Worm (Caenorhabditis elegans) whole organism, L4 larva: ENCODE results near the gene ZC250.4.

Source experiments
- D1046.2 ChIP-seq: fragments of 200-800 bp; sonication (Bioruptor generic); IDR thresholded peaks from 2 replicates; pipeline ENCODE4 v1.3.6; 2022; ENCODE audit warnings: missing genetic modification characterization, missing compliant biosample characterization
- F10B5.3 ChIP-seq: sonication (generic microtip); optimal IDR thresholded peaks from 2 replicates; lab custom pipeline; 2016; ENCODE audit warnings: mild to moderate bottlenecking, missing genetic modification characterization, missing compliant biosample characterization
- F26F4.8 ChIP-seq: fragments of 200-800 bp; sonication (Bioruptor generic); conservative IDR thresholded peaks from 2 replicates; pipeline ENCODE4 v1.3.6; 2022; ENCODE audit warnings: missing genetic modification characterization, missing compliant biosample characterization
- F44E2.7 ChIP-seq: fragments of 200-800 bp; sonication (Bioruptor generic); IDR thresholded peaks from 2 replicates; pipeline ENCODE4 v2.1.2; 2022; ENCODE audit warnings: missing genetic modification characterization, missing compliant biosample characterization
- R02D3.7 ChIP-seq: fragments of 150-350 bp; sonication (generic microtip); optimal IDR thresholded peaks from 3 replicates; lab custom pipeline; 2014; ENCODE audit warnings: missing biosample characterization, missing genetic modification characterization
- Y105C5A.15 ChIP-seq: fragments of 200-800 bp; sonication (Bioruptor generic); IDR thresholded peaks from 2 replicates; pipeline ENCODE4 v1.3.6; 2022; ENCODE audit warnings: missing genetic modification characterization, missing compliant biosample characterization
- Y48G9A.11 ChIP-seq: fragments of 200-800 bp; sonication (Bioruptor generic); IDR thresholded peaks from 2 replicates; pipeline ENCODE4 v1.3.6; 2022; ENCODE audit warnings: missing genetic modification reagents, missing genetic modification characterization, missing compliant biosample characterization
- aha-1 ChIP-seq: fragments of 150-350 bp; peaks from one replicate; lab custom pipeline; 2014; ENCODE audit warnings: missing biosample characterization, missing genetic modification characterization
- aly-2 ChIP-seq: sonication (generic microtip); optimal IDR thresholded peaks from 2 replicates; lab custom pipeline; 2018; ENCODE audit warnings: missing biosample characterization, missing genetic modification characterization
- attf-4 ChIP-seq: sonication (generic microtip); optimal IDR thresholded peaks from 3 replicates; lab custom pipeline; 2017; ENCODE audit warnings: missing biosample characterization, missing genetic modification characterization
- ceh-20 ChIP-seq: fragments of 200-800 bp; sonication (Bioruptor generic); IDR thresholded peaks from 2 replicates; pipeline ENCODE4 v1.3.6; 2022; ENCODE audit warnings: missing genetic modification reagents, missing genetic modification characterization, missing compliant biosample characterization
- ceh-82 ChIP-seq: sonication (generic microtip); optimal IDR thresholded peaks from 2 replicates; lab custom pipeline; 2017; ENCODE audit warnings: missing biosample characterization, missing genetic modification characterization
- daf-12 ChIP-seq: fragments of 150-350 bp; optimal IDR thresholded peaks from 2 replicates; lab custom pipeline; 2014; ENCODE audit warnings: missing biosample characterization, missing genetic modification reagents, missing genetic modification characterization
- daf-16 ChIP-seq, 3 experiments: sonication (generic microtip); optimal IDR thresholded peaks; 2 replicates each; lab custom pipeline; 2016 to 2017; ENCODE audit warnings: missing genetic modification characterization in 3 of 3, missing genetic modification reagents in 3 of 3, mild to moderate bottlenecking in 2 of 3, missing compliant biosample characterization in 2 of 3, missing biosample characterization in 1 of 3, moderate library complexity in 1 of 3
- dmd-6 ChIP-seq: fragments of 200-800 bp; sonication (Bioruptor generic); IDR thresholded peaks from 2 replicates; pipeline ENCODE4 v1.3.6; 2022; ENCODE audit warnings: missing genetic modification reagents, missing genetic modification characterization, missing compliant biosample characterization
- dmd-8 ChIP-seq: fragments of 200-800 bp; sonication (Bioruptor generic); IDR thresholded peaks from 2 replicates; pipeline ENCODE4 v1.3.6; 2022; ENCODE audit warnings: missing genetic modification characterization, missing compliant biosample characterization
- duxl-1 ChIP-seq: sonication (generic microtip); optimal IDR thresholded peaks from 2 replicates; lab custom pipeline; 2016; ENCODE audit warnings: mild to moderate bottlenecking, missing genetic modification characterization, moderate library complexity, missing compliant biosample characterization; ENCODE audit not compliant: poor library complexity
- dve-1 ChIP-seq: sonication (generic microtip); optimal IDR thresholded peaks from 2 replicates; lab custom pipeline; 2017; ENCODE audit warnings: antibody characterized with exemption, mild to moderate bottlenecking, missing genetic modification characterization, missing compliant biosample characterization; ENCODE audit not compliant: insufficient read depth
- egl-43 ChIP-seq: fragments of 200-800 bp; sonication (Bioruptor generic); IDR thresholded peaks from 2 replicates; pipeline ENCODE4 v1.3.6; 2022; ENCODE audit warnings: missing genetic modification reagents, missing genetic modification characterization, missing compliant biosample characterization
- hlh-11 ChIP-seq: fragments of 200-800 bp; sonication (Bioruptor generic); optimal IDR thresholded peaks from 2 replicates; lab custom pipeline; 2018; ENCODE audit warnings: mild to moderate bottlenecking, missing genetic modification characterization, missing compliant biosample characterization
- hlh-30 ChIP-seq: sonication (generic microtip); optimal IDR thresholded peaks from 2 replicates; lab custom pipeline; 2017; ENCODE audit warnings: antibody characterized with exemption, mild to moderate bottlenecking, missing genetic modification characterization, missing compliant biosample characterization; ENCODE audit not compliant: insufficient read depth
- hmg-1.1 ChIP-seq: fragments of 200-800 bp; sonication (Bioruptor generic); IDR thresholded peaks from 2 replicates; pipeline ENCODE4 v1.3.6; 2022; ENCODE audit warnings: missing genetic modification reagents, missing genetic modification characterization, missing compliant biosample characterization
- lin-38 ChIP-seq: fragments of 200-800 bp; sonication (Bioruptor generic); IDR thresholded peaks from 2 replicates; pipeline ENCODE4 v1.3.6; 2022; ENCODE audit warnings: missing genetic modification reagents, missing genetic modification characterization, missing compliant biosample characterization
- mdl-1 ChIP-seq, 2 experiments: fragments of 150-350 bp in 1 of 2; sonication (generic microtip) in 1 of 2; optimal IDR thresholded peaks; 2 replicates each; lab custom pipeline; 2014 to 2017; ENCODE audit warnings: missing biosample characterization in 2 of 2, missing genetic modification characterization in 2 of 2
- mdt-29 ChIP-seq: fragments of 200-800 bp; sonication (Bioruptor generic); IDR thresholded peaks from 2 replicates; pipeline ENCODE4 v1.3.6; 2022; ENCODE audit warnings: missing genetic modification reagents, missing genetic modification characterization, missing compliant biosample characterization
- mes-2 ChIP-seq: sonication (generic microtip); optimal IDR thresholded peaks from 2 replicates; lab custom pipeline; 2016; ENCODE audit warnings: missing genotype, mild to moderate bottlenecking, missing genetic modification characterization, missing compliant biosample characterization; ENCODE audit not compliant: poor library complexity, severe bottlenecking
- mxl-2 ChIP-seq: fragments of 200-800 bp; sonication (Bioruptor generic); conservative IDR thresholded peaks from 2 replicates; pipeline ENCODE4 v1.3.6; 2022; ENCODE audit warnings: missing genetic modification reagents, missing genetic modification characterization, missing compliant biosample characterization
- nhr-237 ChIP-seq: sonication (generic microtip); optimal IDR thresholded peaks from 2 replicates; lab custom pipeline; 2017; ENCODE audit warnings: missing biosample characterization, missing genetic modification characterization
- nhr-28 ChIP-seq: fragments of 150-350 bp; optimal IDR thresholded peaks from 2 replicates; lab custom pipeline; 2014; ENCODE audit warnings: missing biosample characterization, missing genetic modification characterization
- nhr-48 ChIP-seq: sonication (generic microtip); optimal IDR thresholded peaks from 2 replicates; lab custom pipeline; 2016; ENCODE audit warnings: mild to moderate bottlenecking, missing genetic modification characterization, missing compliant biosample characterization
- nhr-77 ChIP-seq: fragments of 150-350 bp; optimal IDR thresholded peaks from 2 replicates; lab custom pipeline; 2014; ENCODE audit warnings: missing biosample characterization, missing genetic modification characterization
- pqm-1 ChIP-seq: sonication (generic microtip); optimal IDR thresholded peaks from 2 replicates; lab custom pipeline; 2017; ENCODE audit warnings: missing biosample characterization, missing genetic modification characterization
- set-16 ChIP-seq: fragments of 200-800 bp; sonication (Bioruptor generic); IDR thresholded peaks from 2 replicates; pipeline ENCODE4 v1.3.6; 2022; ENCODE audit warnings: missing genetic modification reagents, missing genetic modification characterization, missing compliant biosample characterization
- skn-1 ChIP-seq: fragments of 150-350 bp; optimal IDR thresholded peaks from 2 replicates; lab custom pipeline; 2014; ENCODE audit warnings: missing biosample characterization, missing genetic modification characterization
- snpc-1.2 ChIP-seq: fragments of 200-800 bp; sonication (Bioruptor generic); IDR thresholded peaks from 2 replicates; pipeline ENCODE4 v1.3.6; 2022; ENCODE audit warnings: missing genetic modification reagents, missing genetic modification characterization, missing compliant biosample characterization
- spr-3 ChIP-seq: fragments of 200-800 bp; sonication (Bioruptor generic); optimal IDR thresholded peaks from 2 replicates; lab custom pipeline; 2018; ENCODE audit warnings: mild to moderate bottlenecking, missing genetic modification characterization, missing compliant biosample characterization
- unc-130 ChIP-seq: sonication (generic microtip); optimal IDR thresholded peaks from 2 replicates; lab custom pipeline; 2016; ENCODE audit warnings: missing genetic modification reagents, missing genetic modification characterization, missing compliant biosample characterization
- unc-62 ChIP-seq, 3 experiments: fragments of 150-350 bp in 1 of 3; sonication (generic microtip); optimal IDR thresholded peaks in 2 of 3; peaks in 1 of 3; 1 replicate in 1 of 3; 2 replicates in 2 of 3; lab custom pipeline; 2014 to 2017; ENCODE audit warnings: missing biosample characterization in 3 of 3, missing genetic modification characterization in 3 of 3, missing genetic modification reagents in 3 of 3, missing genotype in 1 of 3
- zfp-2 ChIP-seq: sonication (generic microtip); optimal IDR thresholded peaks from 2 replicates; lab custom pipeline; 2016; ENCODE audit warnings: mild to moderate bottlenecking, missing genetic modification characterization, missing compliant biosample characterization
- zip-11 ChIP-seq: fragments of 200-800 bp; sonication (Bioruptor generic); IDR thresholded peaks from 2 replicates; pipeline ENCODE4 v1.3.6; 2022; ENCODE audit warnings: missing genetic modification characterization, missing compliant biosample characterization

ZC250.4 gene

ce11 chrV:5776941-5777340, 36.0 kb downstream of the ZC250.4 start, which contains the start of gene F44E7.4 (continued):
- peak; percentile 80; the same call in 1 of the 2 replicates for TF ChIP-seq Y105C5A.15 (GFP tag; lab: Robert Waterston, UW)
- TF ChIP-seq D1046.2 (GFP tag; lab: Robert Waterston, UW) = peak; percentile 69; the same call in 1 of the 2 replicates

- no peak for TF ChIP-seq ceh-82
- TF ChIP-seq Y48G9A.11 (GFP tag; lab: Robert Waterston, UW) = no peak
- no peak for TF ChIP-seq attf-4 (tag; lab: Kevin White, UChicago)
- no peak for TF ChIP-seq set-16 (GFP tag; lab: Robert Waterston, UW)
- TF ChIP-seq mdt-29 = no peak
- no peak for TF ChIP-seq nhr-77 (tag; lab: Kevin White, UChicago)
- TF ChIP-seq spr-3 (GFP tag; lab: Kevin White, UChicago) = no peak
- no peak for TF ChIP-seq hmg-1.1 (GFP tag; lab: Robert Waterston, UW)
- no peak for TF ChIP-seq duxl-1 (tag; lab: Kevin White, UChicago)
- no peak for TF ChIP-seq F10B5.3
- TF ChIP-seq F44E2.7 (GFP tag; lab: Robert Waterston, UW) = no peak
- no peak for TF ChIP-seq D1046.2 (GFP tag; lab: Robert Waterston, UW)
- no peak for TF ChIP-seq unc-130 (GFP tag; lab: Kevin White, UChicago)
- no peak for TF ChIP-seq daf-12 (tag; lab: Kevin White, UChicago)
- TF ChIP-seq aly-2 (tag; lab: Kevin White, UChicago) = no peak
- TF ChIP-seq, all 104 proteins: peak for 0
Observed at ce11 chrV:5774137-5774536, 38.8 kb downstream of the ZC250.4 start.

DNA sequence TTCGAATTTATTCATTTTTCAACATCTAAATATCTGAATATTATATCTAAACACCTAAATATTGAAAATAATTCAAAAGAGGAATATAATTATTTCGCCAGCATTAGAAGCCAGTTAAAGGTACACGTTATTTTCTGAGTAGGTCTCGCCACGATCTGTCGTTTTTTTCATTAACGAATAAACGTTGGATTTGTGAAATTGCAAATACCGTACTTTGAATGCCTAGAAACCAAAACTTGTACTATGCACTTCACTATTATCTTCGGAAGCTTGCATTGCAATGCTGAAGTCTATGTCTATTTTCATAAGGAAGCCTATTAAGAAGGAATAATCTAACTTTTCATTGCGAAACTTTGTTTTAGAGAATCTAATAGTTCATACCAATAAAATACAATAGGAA, 40.4 kb downstream of the ZC250.4 start:
- no peak for TF ChIP-seq ceh-20 (GFP tag; lab: Robert Waterston, UW)

DNA sequence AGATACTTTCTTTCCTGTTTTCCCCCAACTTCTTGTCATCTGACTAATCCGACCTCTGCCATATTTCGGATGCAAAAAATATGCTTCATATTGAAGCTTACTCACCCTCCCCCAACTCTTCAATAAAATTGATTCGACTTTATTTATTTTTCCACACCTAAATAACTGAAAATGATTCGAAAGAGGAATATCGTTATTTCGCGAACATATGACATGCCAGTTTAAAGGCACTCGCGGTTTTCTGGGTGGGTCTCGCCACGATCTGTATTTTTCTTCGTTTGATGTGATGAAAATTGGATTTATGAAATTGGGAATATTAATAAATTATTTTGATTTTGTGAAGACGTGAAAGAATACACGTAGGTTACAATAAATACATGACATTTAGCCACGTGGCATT, 41.3 kb downstream of the ZC250.4 start, which contains the start of gene F44E7.3:
Gene F44E7.3 (plus strand): TSS at position 319 of the 400 bp plus-strand sequence.
- TF ChIP-seq unc-62 (GFP tag; optimal IDR thresholded peaks at IDR 0.05 in 1 of 2; lab: Kevin White, UChicago) = peak in 1 of 2 experiments; percentile 59
- TF ChIP-seq unc-62 (tag; optimal IDR thresholded peaks at IDR 0.05; lab: Kevin White, UChicago) = no peak
- no peak for TF ChIP-seq zfp-2
- TF ChIP-seq aha-1 (tag; lab: Kevin White, UChicago) = peak; percentile 73
- no peak for TF ChIP-seq D1046.2 (GFP tag; lab: Robert Waterston, UW)
- no peak for TF ChIP-seq snpc-1.2 (GFP tag; lab: Robert Waterston, UW)
- peak; percentile 2 for TF ChIP-seq hlh-11
- no peak for TF ChIP-seq egl-43 (GFP tag; lab: Robert Waterston, UW)
- TF ChIP-seq mes-2 (tag; lab: Kevin White, UChicago) = peak; percentile 14
- TF ChIP-seq lin-38 (GFP tag; lab: Robert Waterston, UW) = peak; percentile 36; the same call in 1 of the 2 replicates
- TF ChIP-seq zip-11 (GFP tag; lab: Robert Waterston, UW) = no peak

DNA sequence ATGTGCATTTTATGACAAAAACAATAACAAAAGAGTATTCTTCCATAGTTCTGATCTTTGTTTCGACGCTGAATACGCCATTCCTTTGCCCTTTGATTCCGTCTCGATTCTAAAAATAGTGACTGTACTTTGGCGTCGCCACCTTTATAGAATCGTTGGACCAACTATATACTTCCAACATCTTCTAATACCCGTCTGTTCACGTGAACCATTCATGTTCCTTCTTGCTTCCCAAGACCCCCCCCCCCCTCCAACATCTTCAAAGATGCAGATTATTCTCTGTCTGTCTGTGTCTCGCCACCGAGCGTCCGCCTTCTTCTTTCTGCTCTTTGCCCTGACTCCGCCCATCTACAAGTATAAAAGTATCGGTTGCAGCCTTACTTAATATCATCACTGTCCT, 42.9 kb downstream of the ZC250.4 start:
- TF ChIP-seq mes-2 (tag; lab: Kevin White, UChicago) (peak; percentile 33), skn-1 (no peak), mxl-2 (GFP tag; lab: Robert Waterston, UW) (peak; percentile 80), dmd-6 (GFP tag; lab: Robert Waterston, UW) (peak; percentile 38; the same call in 1 of the 2 replicates)

DNA sequence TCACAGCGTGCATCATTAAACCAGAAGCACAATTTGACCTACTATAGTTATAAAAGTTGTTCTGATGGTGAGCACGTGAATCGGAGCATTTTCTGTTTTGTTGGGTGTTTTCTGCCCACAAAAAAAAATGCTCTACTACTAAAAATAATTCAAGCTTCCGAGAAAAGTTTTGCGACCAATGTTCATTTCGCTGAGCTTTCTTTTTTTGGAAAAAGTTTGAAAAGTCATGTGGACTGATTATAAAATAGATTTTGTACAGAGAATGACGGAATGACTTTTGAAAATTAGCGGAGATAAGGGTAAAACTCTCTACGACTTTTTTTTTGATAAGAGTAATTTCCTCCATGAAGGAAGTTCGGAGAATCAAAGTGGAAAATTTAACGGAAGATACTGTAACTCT, 43.4 kb downstream of the ZC250.4 start:
- TF ChIP-seq unc-62 (GFP tag; optimal IDR thresholded peaks at IDR 0.05 in 1 of 2; lab: Kevin White, UChicago) (peak in 1 of 2 experiments; percentile 60), unc-62 (tag; optimal IDR thresholded peaks at IDR 0.05; lab: Kevin White, UChicago) (no peak), hlh-11 (peak; percentile 51), mdl-1 (tag; optimal IDR thresholded peaks at IDR 0.05; lab: Kevin White, UChicago) (peak in 1 of 2 experiments; percentile 16), dve-1 (tag; lab: Kevin White, UChicago) (peak; percentile 35), R02D3.7 (tag; lab: Kevin White, UChicago) (no peak), pqm-1 (tag; lab: Kevin White, UChicago) (peak; percentile 36), dmd-6 (GFP tag; lab: Robert Waterston, UW) (peak; percentile 82), dmd-8 (GFP tag; lab: Robert Waterston, UW) (no peak), hlh-30 (tag; lab: Kevin White, UChicago) (peak; percentile 15), F26F4.8 (GFP tag; lab: Robert Waterston, UW) (no peak), daf-16 (GFP tag; optimal IDR thresholded peaks at IDR 0.05; lab: Kevin White, UChicago) (no peak), daf-16 (tag; optimal IDR thresholded peaks at IDR 0.05; lab: Kevin White, UChicago) (peak; percentile 56), nhr-28 (tag; lab: Kevin White, UChicago) (peak; percentile 32), nhr-48 (tag; lab: Kevin White, UChicago) (peak; percentile 48), nhr-237 (tag; lab: Kevin White, UChicago) (no peak)
